Fruit fly (Drosophila melanogaster) whole organism, embryonic: ENCODE data around the gene CG2533.

Source experiments
- Ada2b ChIP-seq: fragments of 200-800 bp; sonication (Bioruptor generic); IDR thresholded peaks from 2 replicates; pipeline ENCODE4 v1.3.6; 2022; ENCODE audit warnings: missing biosample characterization, missing genetic modification characterization
- Antp ChIP-seq: fragments of 200-800 bp; sonication (Bioruptor generic); optimal IDR thresholded peaks from 3 replicates; lab custom pipeline; 2016; ENCODE audit warnings: missing biosample characterization, missing genetic modification characterization
- BtbVII ChIP-seq: fragments of 200-800 bp; sonication (Bioruptor generic); optimal IDR thresholded peaks from 3 replicates; lab custom pipeline; 2017; ENCODE audit warnings: missing biosample characterization, mild to moderate bottlenecking, missing genetic modification characterization
- CG10543 ChIP-seq: fragments of 200-800 bp; sonication (Bioruptor generic); optimal IDR thresholded peaks from 3 replicates; lab custom pipeline; 2017; ENCODE audit warnings: missing biosample characterization, mild to moderate bottlenecking, missing genetic modification characterization, moderate library complexity
- CG11398 ChIP-seq: fragments of 200-800 bp; sonication (Bioruptor generic); optimal IDR thresholded peaks from 2 replicates; lab custom pipeline; 2016; ENCODE audit warnings: missing biosample characterization, missing genetic modification characterization
- CG11504 ChIP-seq: fragments of 200-800 bp; sonication (Bioruptor generic); optimal IDR thresholded peaks from 3 replicates; lab custom pipeline; 2019; ENCODE audit warnings: missing biosample characterization, mild to moderate bottlenecking, missing genetic modification characterization, moderate library complexity
- CG11696 ChIP-seq: fragments of 200-800 bp; sonication (Bioruptor generic); IDR thresholded peaks from 2 replicates; pipeline ENCODE4 v1.3.6; 2022; ENCODE audit warnings: missing biosample characterization, missing genetic modification characterization
- CG12744 ChIP-seq: fragments of 200-800 bp; sonication (Bioruptor generic); optimal IDR thresholded peaks from 2 replicates; lab custom pipeline; 2016; ENCODE audit warnings: missing biosample characterization, missing genetic modification characterization
- CG12942 ChIP-seq: fragments of 200-800 bp; sonication (Bioruptor generic); optimal IDR thresholded peaks from 3 replicates; lab custom pipeline; 2016; ENCODE audit warnings: missing biosample characterization, missing genetic modification characterization
- CG14441 ChIP-seq: fragments of 200-800 bp; sonication (Bioruptor generic); IDR thresholded peaks from 2 replicates; pipeline ENCODE4 v1.3.6; 2022; ENCODE audit warnings: missing biosample characterization, missing genetic modification characterization
- CG14965 ChIP-seq: fragments of 200-800 bp; sonication (Bioruptor generic); optimal IDR thresholded peaks from 2 replicates; lab custom pipeline; 2016; ENCODE audit warnings: missing biosample characterization, missing genetic modification characterization, borderline replicate concordance
- CG15073 ChIP-seq: fragments of 200-800 bp; sonication (Bioruptor generic); optimal IDR thresholded peaks from 2 replicates; lab custom pipeline; 2016; ENCODE audit warnings: missing biosample characterization, missing genetic modification characterization
- CG16813 ChIP-seq: fragments of 200-800 bp; sonication (Bioruptor generic); IDR thresholded peaks from 3 replicates; pipeline ENCODE4 v1.3.6; 2022; ENCODE audit warnings: missing biosample characterization, missing genetic modification characterization; ENCODE audit not compliant: partially characterized antibody
- CG16863 ChIP-seq: fragments of 200-800 bp; sonication (Bioruptor generic); optimal IDR thresholded peaks from 3 replicates; lab custom pipeline; 2016; ENCODE audit warnings: missing biosample characterization, missing genetic modification characterization
- CG17359 ChIP-seq: fragments of 200-800 bp; sonication (Bioruptor generic); optimal IDR thresholded peaks from 3 replicates; lab custom pipeline; 2018; ENCODE audit warnings: missing biosample characterization, mild to moderate bottlenecking, missing genetic modification characterization, moderate library complexity
- CG17568 ChIP-seq: fragments of 200-800 bp; sonication (Bioruptor generic); optimal IDR thresholded peaks from 2 replicates; lab custom pipeline; 2018; ENCODE audit warnings: missing biosample characterization, mild to moderate bottlenecking, missing genetic modification characterization, moderate library complexity
- CG2120 ChIP-seq: fragments of 200-800 bp; sonication (Bioruptor generic); optimal IDR thresholded peaks from 3 replicates; lab custom pipeline; 2016; ENCODE audit warnings: missing biosample characterization, missing genetic modification characterization
- CG4707 ChIP-seq: fragments of 200-800 bp; sonication (Bioruptor generic); optimal IDR thresholded peaks from 2 replicates; lab custom pipeline; 2018; ENCODE audit warnings: missing biosample characterization, mild to moderate bottlenecking, missing genetic modification characterization, moderate library complexity
- CG5953 ChIP-seq: fragments of 200-800 bp; sonication (Bioruptor generic); IDR thresholded peaks from 2 replicates; pipeline ENCODE4 v1.3.6; 2022; ENCODE audit warnings: missing biosample characterization, missing genetic modification characterization
- CG7556 ChIP-seq: fragments of 200-800 bp; sonication (Bioruptor generic); optimal IDR thresholded peaks from 2 replicates; lab custom pipeline; 2017; ENCODE audit warnings: missing biosample characterization, mild to moderate bottlenecking, missing genetic modification characterization
- CG7963 ChIP-seq: fragments of 200-800 bp; sonication (Bioruptor generic); IDR thresholded peaks from 3 replicates; pipeline ENCODE4 v1.3.6; 2022; ENCODE audit warnings: missing biosample characterization, missing genetic modification characterization; ENCODE audit not compliant: partially characterized antibody
- CG8478 ChIP-seq: fragments of >200 bp; optimal IDR thresholded peaks from 2 replicates; lab custom pipeline; 2018
- D ChIP-seq, 2 experiments: fragments of 200-800 bp in 1 of 2; fragments of >200 bp in 1 of 2; sonication (Bioruptor generic) in 1 of 2; optimal IDR thresholded peaks; 2 replicates in 1 of 2; 3 replicates in 1 of 2; lab custom pipeline; 2017; ENCODE audit warnings: mild to moderate bottlenecking in 1 of 2, missing biosample characterization in 1 of 2, missing genetic modification characterization in 1 of 2, missing genetic modification reagents in 1 of 2
- Dip3 ChIP-seq: fragments of 200-800 bp; sonication (Bioruptor generic); optimal IDR thresholded peaks from 3 replicates; lab custom pipeline; 2016; ENCODE audit warnings: missing biosample characterization, missing genetic modification characterization
- Fer1 ChIP-seq: fragments of 200-800 bp; sonication (Bioruptor generic); optimal IDR thresholded peaks from 2 replicates; lab custom pipeline; 2017; ENCODE audit warnings: missing biosample characterization, mild to moderate bottlenecking, missing genetic modification characterization
- Gsc ChIP-seq: fragments of 200-800 bp; sonication (Bioruptor generic); IDR thresholded peaks from 2 replicates; pipeline ENCODE4 v1.3.6; 2022; ENCODE audit warnings: missing biosample characterization, missing genetic modification characterization
- HmgD ChIP-seq: fragments of 200-800 bp; sonication (Bioruptor generic); optimal IDR thresholded peaks from 3 replicates; lab custom pipeline; 2016; ENCODE audit warnings: missing biosample characterization, missing genetic modification characterization
- Lhr ChIP-seq: fragments of 200-800 bp; sonication (Bioruptor generic); optimal IDR thresholded peaks from 3 replicates; lab custom pipeline; 2017; ENCODE audit warnings: mild to moderate bottlenecking, missing biosample characterization, missing genetic modification reagents, missing genetic modification characterization
- MBD-R2 ChIP-seq: fragments of 200-800 bp; sonication (Bioruptor generic); IDR thresholded peaks from 2 replicates; pipeline ENCODE4 v1.3.6; 2022; ENCODE audit warnings: missing biosample characterization, missing genetic modification characterization
- MTF-1 ChIP-seq: fragments of 200-800 bp; sonication (Bioruptor generic); optimal IDR thresholded peaks from 2 replicates; lab custom pipeline; 2018; ENCODE audit warnings: missing biosample characterization, mild to moderate bottlenecking, missing genetic modification characterization, borderline replicate concordance
- NC2α ChIP-seq: fragments of 200-800 bp; sonication (Bioruptor generic); optimal IDR thresholded peaks from 2 replicates; lab custom pipeline; 2016; ENCODE audit warnings: missing biosample characterization, missing genetic modification characterization
- NK7.1 ChIP-seq: fragments of 200-800 bp; sonication (Bioruptor generic); optimal IDR thresholded peaks from 3 replicates; lab custom pipeline; 2016; ENCODE audit warnings: missing biosample characterization, missing genetic modification characterization
- Nf-YA ChIP-seq: fragments of 200-800 bp; sonication (Bioruptor generic); IDR thresholded peaks from 2 replicates; pipeline ENCODE4 v1.3.6; 2022; ENCODE audit warnings: missing biosample characterization, missing genetic modification characterization
- Opbp ChIP-seq: fragments of 200-800 bp; sonication (Bioruptor generic); IDR thresholded peaks from 3 replicates; pipeline ENCODE4 v1.3.6; 2022; ENCODE audit warnings: missing biosample characterization, missing genetic modification characterization; ENCODE audit not compliant: partially characterized antibody
- Sox102F ChIP-seq: fragments of 200-800 bp; sonication (Bioruptor generic); optimal IDR thresholded peaks from 2 replicates; lab custom pipeline; 2018; ENCODE audit warnings: missing biosample characterization, mild to moderate bottlenecking, missing genetic modification characterization, moderate library complexity
- Xbp1 ChIP-seq: fragments of 200-800 bp; sonication (Bioruptor generic); optimal IDR thresholded peaks from 3 replicates; lab custom pipeline; 2016; ENCODE audit warnings: missing biosample characterization, mild to moderate bottlenecking, missing genetic modification characterization
- al ChIP-seq: fragments of 200-800 bp; sonication (Bioruptor generic); IDR thresholded peaks from 2 replicates; pipeline ENCODE4 v1.3.6; 2022; ENCODE audit warnings: missing biosample characterization, missing genetic modification characterization
- ash1 ChIP-seq: fragments of 200-800 bp; sonication (Bioruptor generic); optimal IDR thresholded peaks from 2 replicates; lab custom pipeline; 2018; ENCODE audit warnings: missing biosample characterization, mild to moderate bottlenecking, missing genetic modification characterization
- ci ChIP-seq: fragments of 200-800 bp; sonication (Bioruptor generic); IDR thresholded peaks from 3 replicates; pipeline ENCODE4 v1.3.6; 2022; ENCODE audit warnings: missing biosample characterization, missing genetic modification characterization
- dati ChIP-seq: fragments of 200-800 bp; sonication (Bioruptor generic); IDR thresholded peaks from 2 replicates; pipeline ENCODE4 v1.3.6; 2022; ENCODE audit warnings: missing biosample characterization, missing genetic modification characterization
- hb ChIP-seq: fragments of 200-800 bp; sonication (Bioruptor generic); IDR thresholded peaks from 3 replicates; pipeline ENCODE4 v1.3.6; 2022; ENCODE audit warnings: missing biosample characterization, missing genetic modification characterization; ENCODE audit not compliant: partially characterized antibody
- kah ChIP-seq: fragments of 200-800 bp; sonication (Bioruptor generic); optimal IDR thresholded peaks from 2 replicates; lab custom pipeline; 2018; ENCODE audit warnings: missing biosample characterization, mild to moderate bottlenecking, missing genetic modification characterization
- nmo ChIP-seq: fragments of 200-800 bp; sonication (Bioruptor generic); optimal IDR thresholded peaks from 2 replicates; lab custom pipeline; 2018; ENCODE audit warnings: missing biosample characterization, mild to moderate bottlenecking, missing genetic modification characterization, moderate library complexity
- sd ChIP-seq: fragments of 200-800 bp; sonication (Bioruptor generic); optimal IDR thresholded peaks from 3 replicates; lab custom pipeline; 2018; ENCODE audit warnings: missing biosample characterization, mild to moderate bottlenecking, missing genetic modification characterization, moderate library complexity
- sens-2 ChIP-seq: fragments of 200-800 bp; sonication (Bioruptor generic); IDR thresholded peaks from 2 replicates; pipeline ENCODE4 v1.3.6; 2022; ENCODE audit warnings: missing biosample characterization, missing genetic modification characterization
- sna ChIP-seq: fragments of 200-800 bp; sonication (Bioruptor generic); IDR thresholded peaks from 2 replicates; pipeline ENCODE4 v1.3.6; 2022; ENCODE audit warnings: missing biosample characterization, missing genetic modification characterization; ENCODE audit not compliant: partially characterized antibody
- tgo ChIP-seq: fragments of 200-800 bp; sonication (Bioruptor generic); IDR thresholded peaks from 3 replicates; pipeline ENCODE4 v1.3.6; 2022; ENCODE audit warnings: missing biosample characterization, missing genetic modification characterization
- wek ChIP-seq: fragments of 200-800 bp; sonication (Bioruptor generic); optimal IDR thresholded peaks from 3 replicates; lab custom pipeline; 2018; ENCODE audit warnings: missing biosample characterization, mild to moderate bottlenecking, missing genetic modification characterization, moderate library complexity
- zen ChIP-seq: fragments of 200-800 bp; sonication (Bioruptor generic); optimal IDR thresholded peaks from 3 replicates; lab custom pipeline; 2018; ENCODE audit warnings: missing biosample characterization, mild to moderate bottlenecking, missing genetic modification characterization, moderate library complexity
- zen2 ChIP-seq: fragments of 200-800 bp; sonication (Bioruptor generic); IDR thresholded peaks from 3 replicates; pipeline ENCODE4 v1.3.6; 2022; ENCODE audit warnings: missing biosample characterization, missing genetic modification characterization; ENCODE audit not compliant: partially characterized antibody

CG2533 gene

dm6 chrX:11576540-11576939, 27.5 kb downstream of the CG2533 start, which contains the start of gene CG11695 (continued):
- peak; percentile 28 for TF ChIP-seq CG16863
- peak; percentile 76 for TF ChIP-seq CG11504 (tag; lab: Kevin White, UChicago)
- no peak for TF ChIP-seq CG16813
- TF ChIP-seq CG2120 (GFP tag; lab: Kevin White, UChicago), result peak; percentile 78
- no peak for TF ChIP-seq CG11398
- peak; percentile 72 for TF ChIP-seq CG10543
- TF ChIP-seq Nf-YA (GFP tag; lab: Robert Waterston, UW), result no peak
- TF ChIP-seq CG7963 (GFP tag; lab: Robert Waterston, UW), result no peak
- no peak for TF ChIP-seq dati
- TF ChIP-seq CG14965 (GFP tag; lab: Kevin White, UChicago), result no peak
- no peak for TF ChIP-seq sens-2 (GFP tag; lab: Robert Waterston, UW)
- TF ChIP-seq ash1 (GFP tag; lab: Kevin White, UChicago), result no peak
- peak; percentile 45 for TF ChIP-seq CG17359 (tag; lab: Kevin White, UChicago)
- TF ChIP-seq sna (GFP tag; lab: Robert Waterston, UW), result no peak
- TF ChIP-seq wek (GFP tag; lab: Kevin White, UChicago), result no peak
- peak; percentile 50 for TF ChIP-seq Antp
- peak; percentile 56 for TF ChIP-seq CG12942 (GFP tag; lab: Kevin White, UChicago)
- peak; percentile 21 for TF ChIP-seq CG4707 (GFP tag; lab: Kevin White, UChicago)
- no peak for TF ChIP-seq CG17568
- no peak for TF ChIP-seq Opbp
- TF ChIP-seq sd (tag; lab: Kevin White, UChicago), result peak; percentile 46
- peak; percentile 94 for TF ChIP-seq MBD-R2 (GFP tag; lab: Robert Waterston, UW)
- no peak for TF ChIP-seq Sox102F
- TF ChIP-seq NK7.1 (GFP tag; lab: Kevin White, UChicago), result no peak
- peak; percentile 45; the same call in 1 of the 2 replicates for TF ChIP-seq CG11696 (GFP tag; lab: Robert Waterston, UW)
- TF ChIP-seq Gsc (GFP tag; lab: Robert Waterston, UW), result no peak
- TF ChIP-seq hb, result no peak
- no peak for TF ChIP-seq CG12744 (GFP tag; lab: Kevin White, UChicago)
- no peak for TF ChIP-seq CG15073 (GFP tag; lab: Kevin White, UChicago)
- TF ChIP-seq NC2α (GFP tag; lab: Kevin White, UChicago), result no peak
- TF ChIP-seq nmo, result peak; percentile 72
- no peak for TF ChIP-seq zen2 (GFP tag; lab: Robert Waterston, UW)
- TF ChIP-seq Lhr (GFP tag; lab: Kevin White, UChicago), result peak; percentile 24
- TF ChIP-seq Xbp1 (GFP tag; lab: Kevin White, UChicago), result peak; percentile 73
- no peak for TF ChIP-seq HmgD (GFP tag; lab: Kevin White, UChicago)
- peak; percentile 73 for TF ChIP-seq Fer1 (GFP tag; lab: Kevin White, UChicago)
- no peak for TF ChIP-seq D (optimal IDR thresholded peaks at IDR 0.05; lab: Kevin White, UChicago)
- no peak for TF ChIP-seq D (GFP tag; optimal IDR thresholded peaks at IDR 0.05; lab: Kevin White, UChicago)
- TF ChIP-seq kah, result no peak
- no peak for TF ChIP-seq MTF-1 (GFP tag; lab: Kevin White, UChicago)
- peak; percentile 45 for TF ChIP-seq CG7556
- no peak for TF ChIP-seq CG5953 (GFP tag; lab: Robert Waterston, UW)
- peak; percentile 67 for TF ChIP-seq al
- TF ChIP-seq Ada2b (GFP tag; lab: Robert Waterston, UW), result peak; percentile 65
- no peak for TF ChIP-seq ci (GFP tag; lab: Robert Waterston, UW)
- TF ChIP-seq CG14441 (GFP tag; lab: Robert Waterston, UW), result peak; percentile 48; the same call in 1 of the 2 replicates
- TF ChIP-seq zen (tag; lab: Kevin White, UChicago), result peak; percentile 54
- no peak for TF ChIP-seq CG8478
- TF ChIP-seq Dip3, result peak; percentile 52
- TF ChIP-seq BtbVII (GFP tag; lab: Kevin White, UChicago), result peak; percentile 16
- peak; percentile 57 for TF ChIP-seq tgo (GFP tag; lab: Robert Waterston, UW)
